Worm (Caenorhabditis elegans) whole organism, late embryonic: Measurements from ENCODE around the gene Y26G10.4.
A peak's percentile ranks its signal among the peaks of the same experiment; 100 is the strongest.

Experiments
- C38D4.7 ChIP-seq: fragments of 200-800 bp; sonication (Bioruptor generic); optimal IDR thresholded peaks from 2 replicates; lab custom pipeline; 2018; ENCODE audit warnings: mild to moderate bottlenecking, missing genetic modification characterization, moderate library complexity, missing compliant biosample characterization
- F13H6.1 ChIP-seq: sonication (generic microtip); optimal IDR thresholded peaks from 2 replicates; lab custom pipeline; 2016; ENCODE audit warnings: missing genetic modification characterization, missing compliant biosample characterization
- K09A11.1 ChIP-seq: sonication (generic microtip); optimal IDR thresholded peaks from 2 replicates; lab custom pipeline; 2017; ENCODE audit warnings: antibody characterized with exemption, mild to moderate bottlenecking, missing genetic modification characterization, missing compliant biosample characterization; ENCODE audit not compliant: insufficient read depth
- Y22D7AL.16 ChIP-seq: sonication (generic microtip); optimal IDR thresholded peaks from 2 replicates; lab custom pipeline; 2016; ENCODE audit warnings: missing genetic modification characterization, missing compliant biosample characterization
- ceh-14 ChIP-seq: sonication (generic microtip); optimal IDR thresholded peaks from 2 replicates; lab custom pipeline; 2016; ENCODE audit warnings: missing genotype, missing genetic modification characterization, missing compliant biosample characterization
- ceh-18 ChIP-seq: sonication (generic microtip); optimal IDR thresholded peaks from 2 replicates; lab custom pipeline; 2016; ENCODE audit warnings: missing genetic modification characterization, missing compliant biosample characterization
- ceh-19 ChIP-seq: fragments of 200-800 bp; sonication (Bioruptor generic); optimal IDR thresholded peaks from 2 replicates; lab custom pipeline; 2018; ENCODE audit warnings: mild to moderate bottlenecking, missing genetic modification characterization, missing compliant biosample characterization
- ceh-30 ChIP-seq: fragments of 150-350 bp; optimal IDR thresholded peaks from 2 replicates; lab custom pipeline; 2014; ENCODE audit warnings: missing biosample characterization, missing genetic modification characterization
- ceh-45 ChIP-seq: fragments of 200-800 bp; sonication (Bioruptor generic); IDR thresholded peaks from 2 replicates; pipeline ENCODE4 v1.3.6; 2022; ENCODE audit warnings: missing genetic modification reagents, missing genetic modification characterization, missing compliant biosample characterization
- ceh-48 ChIP-seq: sonication (generic microtip); optimal IDR thresholded peaks from 2 replicates; lab custom pipeline; 2016; ENCODE audit warnings: missing genetic modification characterization, inconsistent platforms, missing compliant biosample characterization
- ceh-6 ChIP-seq: fragments of 200-800 bp; sonication (Bioruptor generic); optimal IDR thresholded peaks from 2 replicates; lab custom pipeline; 2018; ENCODE audit warnings: mild to moderate bottlenecking, missing genetic modification characterization, missing compliant biosample characterization
- ceh-9 ChIP-seq: sonication (generic microtip); optimal IDR thresholded peaks from 2 replicates; lab custom pipeline; 2016; ENCODE audit warnings: mild to moderate bottlenecking, missing genetic modification characterization, inconsistent platforms, missing compliant biosample characterization
- dve-1 ChIP-seq: sonication (generic microtip); optimal IDR thresholded peaks from 2 replicates; lab custom pipeline; 2017; ENCODE audit warnings: antibody characterized with exemption, mild to moderate bottlenecking, missing genetic modification characterization, missing compliant biosample characterization
- elt-2 ChIP-seq: sonication (generic microtip); optimal IDR thresholded peaks from 2 replicates; lab custom pipeline; 2016; ENCODE audit warnings: missing genetic modification reagents, missing genetic modification characterization, missing compliant biosample characterization
- fax-1 ChIP-seq: sonication (generic microtip); optimal IDR thresholded peaks from 2 replicates; lab custom pipeline; 2016; ENCODE audit warnings: missing genotype, missing genetic modification characterization, missing compliant biosample characterization
- fkh-10 ChIP-seq: fragments of 150-350 bp; optimal IDR thresholded peaks from 2 replicates; lab custom pipeline; 2014; ENCODE audit warnings: missing biosample characterization, missing genetic modification reagents, missing genetic modification characterization
- fkh-6 ChIP-seq: sonication (generic microtip); optimal IDR thresholded peaks from 2 replicates; lab custom pipeline; 2016; ENCODE audit warnings: missing genetic modification characterization, missing compliant biosample characterization
- gmeb-2 ChIP-seq: sonication (generic microtip); optimal IDR thresholded peaks from 2 replicates; lab custom pipeline; 2016; ENCODE audit warnings: missing genetic modification characterization, inconsistent platforms, missing compliant biosample characterization
- hlh-13 ChIP-seq: fragments of 200-800 bp; sonication (Bioruptor generic); optimal IDR thresholded peaks from 2 replicates; lab custom pipeline; 2018; ENCODE audit warnings: mild to moderate bottlenecking, missing genetic modification characterization, missing compliant biosample characterization
- hlh-8 ChIP-seq: sonication (generic microtip); optimal IDR thresholded peaks from 2 replicates; lab custom pipeline; 2016; ENCODE audit warnings: missing genotype, missing genetic modification characterization, missing compliant biosample characterization
- lin-11 ChIP-seq: fragments of 200-800 bp; sonication (Bioruptor generic); optimal IDR thresholded peaks from 2 replicates; lab custom pipeline; 2018; ENCODE audit warnings: mild to moderate bottlenecking, missing genetic modification characterization, missing compliant biosample characterization
- madf-2 ChIP-seq: sonication (generic microtip); optimal IDR thresholded peaks from 2 replicates; lab custom pipeline; 2017; ENCODE audit warnings: missing genetic modification characterization, missing compliant biosample characterization
- mec-3 ChIP-seq: sonication (generic microtip); optimal IDR thresholded peaks from 2 replicates; lab custom pipeline; 2016; ENCODE audit warnings: borderline replicate concordance, missing genetic modification characterization, missing compliant biosample characterization
- odd-2 ChIP-seq: sonication (generic microtip); optimal IDR thresholded peaks from 2 replicates; lab custom pipeline; 2017; ENCODE audit warnings: antibody characterized with exemption, mild to moderate bottlenecking, missing genetic modification characterization, missing compliant biosample characterization
- pag-3 ChIP-seq: sonication (generic microtip); optimal IDR thresholded peaks from 2 replicates; lab custom pipeline; 2016; ENCODE audit warnings: missing compliant biosample characterization, missing genetic modification characterization, borderline replicate concordance
- pax-1 ChIP-seq: fragments of 150-350 bp; optimal IDR thresholded peaks from 2 replicates; lab custom pipeline; 2014; ENCODE audit warnings: missing biosample characterization, missing genetic modification characterization
- pha-4 ChIP-seq: fragments of 150-350 bp; optimal IDR thresholded peaks from 2 replicates; lab custom pipeline; 2018; ENCODE audit warnings: missing biosample characterization, missing genetic modification reagents, missing genetic modification characterization
- sox-4 ChIP-seq: sonication (generic microtip); optimal IDR thresholded peaks from 2 replicates; lab custom pipeline; 2017; ENCODE audit warnings: mild to moderate bottlenecking, missing genetic modification characterization, inconsistent platforms, missing compliant biosample characterization
- tbx-2 ChIP-seq: sonication (generic microtip); optimal IDR thresholded peaks from 2 replicates; lab custom pipeline; 2016; ENCODE audit warnings: missing genetic modification characterization, missing compliant biosample characterization
- tbx-7 ChIP-seq: sonication (generic microtip); optimal IDR thresholded peaks from 2 replicates; lab custom pipeline; 2016; ENCODE audit warnings: missing genotype, missing genetic modification characterization, missing compliant biosample characterization
- ttx-3 ChIP-seq: sonication (generic microtip); optimal IDR thresholded peaks from 2 replicates; lab custom pipeline; 2016; ENCODE audit warnings: missing genetic modification reagents, missing genetic modification characterization, missing compliant biosample characterization
- unc-3 ChIP-seq, 2 experiments: fragments of 200-800 bp in 1 of 2; sonication (Bioruptor generic) in 1 of 2; sonication (generic microtip) in 1 of 2; conservative IDR thresholded peaks in 1 of 2; optimal IDR thresholded peaks in 1 of 2; 2 replicates each; pipeline versions ENCODE4 v1.3.6 to Lab custom; 2016 to 2022; ENCODE audit warnings: missing compliant biosample characterization in 2 of 2, missing genetic modification characterization in 2 of 2, missing genetic modification reagents in 1 of 2
- unc-86 ChIP-seq: sonication (generic microtip); optimal IDR thresholded peaks from 2 replicates; lab custom pipeline; 2016; ENCODE audit warnings: missing genetic modification characterization, missing compliant biosample characterization
- ztf-16 ChIP-seq: sonication (generic microtip); optimal IDR thresholded peaks from 2 replicates; lab custom pipeline; 2017; ENCODE audit warnings: missing genetic modification characterization, missing compliant biosample characterization

Gene Y26G10.4

DNA sequence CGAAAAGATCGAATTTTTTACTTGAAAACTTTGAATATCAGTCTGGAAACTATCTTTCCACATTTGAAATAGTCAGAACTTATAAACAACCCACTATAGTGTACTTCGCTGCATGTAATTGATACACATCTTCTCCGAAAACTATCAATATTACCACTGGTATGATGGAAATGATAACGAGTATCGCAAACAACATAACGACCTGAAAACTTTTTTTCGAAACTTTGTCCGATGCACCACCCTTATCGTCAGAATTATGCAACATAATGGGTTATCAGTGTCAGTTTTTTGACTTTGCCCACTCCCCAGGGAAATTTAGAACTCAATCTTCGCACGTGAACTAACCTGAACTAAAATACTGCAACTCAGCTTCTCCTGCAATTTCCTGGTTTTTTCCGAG lies 36.7 kb downstream of the Y26G10.4 start:
- TF ChIP-seq elt-2 (peak; percentile 90), ceh-45 (GFP tag; lab: Robert Waterston, UW) (no peak)

DNA sequence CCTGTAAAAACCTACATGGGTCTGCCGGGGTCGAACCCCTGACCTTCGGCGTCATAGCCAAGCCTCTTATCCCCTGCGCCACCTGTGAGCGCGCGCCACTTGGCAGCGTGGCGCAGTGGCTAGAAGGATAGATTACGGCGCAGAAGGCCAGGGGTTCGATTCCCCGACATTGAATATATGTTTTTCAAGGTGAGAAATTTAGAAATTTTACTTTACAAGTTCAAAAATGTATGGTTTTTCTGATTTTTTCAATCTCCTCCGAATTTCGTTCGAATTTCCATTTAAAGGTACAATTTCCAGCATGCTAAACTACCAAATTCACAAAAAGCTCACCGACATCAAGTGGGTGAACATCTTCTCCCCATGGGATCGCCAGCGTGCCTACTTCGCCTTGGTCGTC lies 39.0 kb downstream of the Y26G10.4 start, which contains the start of gene dgat-2:
Gene dgat-2, plus strand, starts transcription at position 301 of the 400 bp plus-strand sequence.
- TF ChIP-seq hlh-13 (GFP tag; lab: Kevin White, UChicago) = no peak
- no peak for TF ChIP-seq pag-3 (tag; lab: Kevin White, UChicago)
- no peak for TF ChIP-seq tbx-7 (tag; lab: Kevin White, UChicago)
- no peak for TF ChIP-seq ttx-3
- TF ChIP-seq elt-2 = no peak
- no peak for TF ChIP-seq ceh-48 (tag; lab: Kevin White, UChicago)
- TF ChIP-seq hlh-8 = no peak
- no peak for TF ChIP-seq tbx-2
- TF ChIP-seq fkh-6 (tag; lab: Kevin White, UChicago) = no peak
- TF ChIP-seq F13H6.1 (tag; lab: Kevin White, UChicago) = no peak
- TF ChIP-seq K09A11.1 (tag; lab: Kevin White, UChicago) = no peak

DNA sequence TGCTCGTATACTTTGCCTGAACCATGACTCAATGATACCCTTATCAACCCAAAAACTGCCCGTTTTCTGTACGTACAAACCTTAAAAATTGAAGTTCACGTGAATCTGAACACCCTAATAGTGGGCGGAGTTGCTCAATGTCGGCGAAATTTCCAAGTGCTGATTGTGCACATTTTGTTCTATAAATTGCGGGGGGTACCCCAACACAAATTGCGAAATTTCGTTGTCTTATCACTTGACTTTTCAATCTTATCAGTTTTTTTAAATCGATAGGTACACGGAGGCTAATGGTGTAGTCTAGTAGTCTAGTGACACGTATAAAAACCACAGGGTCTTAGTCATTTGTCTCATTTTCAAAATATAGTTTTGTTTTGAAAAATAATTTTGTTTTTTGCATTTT lies 39.8 kb downstream of the Y26G10.4 start, which contains the start of gene fbxa-108:
Gene fbxa-108, minus strand, starts transcription at position 158 of the 400 bp plus-strand sequence.
- TF ChIP-seq ztf-16 (tag; lab: Kevin White, UChicago) (no peak), elt-2 (peak; percentile 92)

DNA sequence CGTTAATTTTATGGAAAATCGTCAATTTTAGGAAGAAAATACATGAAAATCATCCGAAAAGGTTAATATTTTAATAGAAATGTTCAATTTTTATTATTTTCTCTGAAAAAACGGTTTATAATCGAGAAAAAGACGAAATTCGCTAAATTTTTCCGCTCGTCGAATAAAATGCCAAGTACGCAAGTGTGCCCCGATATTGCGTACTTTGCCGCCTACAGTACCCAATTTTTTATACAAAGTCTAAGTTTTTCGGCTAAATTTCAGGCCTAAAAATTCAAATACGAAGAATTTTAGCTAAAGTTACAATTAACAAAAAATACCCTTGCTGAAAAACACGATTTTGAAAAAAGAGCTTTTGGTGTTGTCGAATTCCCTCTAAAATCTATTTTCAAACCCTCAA lies 40.2 kb downstream of the Y26G10.4 start:
- TF ChIP-seq unc-3 (GFP tag; conservative IDR thresholded peaks at IDR 0.05; lab: Robert Waterston, UW) (no peak), unc-3 (tag; optimal IDR thresholded peaks at IDR 0.05; lab: Kevin White, UChicago) (no peak), pax-1 (tag; lab: Kevin White, UChicago) (no peak)

DNA sequence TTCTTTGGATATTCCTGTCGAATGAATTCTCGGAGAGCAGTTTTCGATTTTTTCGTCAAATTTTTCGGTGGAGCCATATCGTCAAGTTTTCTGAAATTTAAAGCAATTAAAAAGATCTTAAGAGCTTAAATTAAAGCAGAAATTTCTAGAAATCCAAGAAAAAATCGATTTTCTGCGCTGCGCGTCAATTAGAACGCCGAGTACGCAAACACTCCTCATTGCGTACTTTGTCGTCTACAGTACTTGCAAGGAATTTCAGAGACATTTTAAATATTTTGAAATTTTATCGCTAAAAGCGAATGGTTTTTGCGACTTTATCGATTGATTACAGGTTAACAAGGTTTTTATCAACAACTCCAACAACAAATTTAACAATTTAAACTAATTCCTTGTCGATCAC lies 43.8 kb downstream of the Y26G10.4 start:
- TF ChIP-seq ceh-18 (no peak), ceh-14 (tag; lab: Kevin White, UChicago) (no peak), odd-2 (tag; lab: Kevin White, UChicago) (no peak), dve-1 (tag; lab: Kevin White, UChicago) (no peak), Y22D7AL.16 (tag; lab: Kevin White, UChicago) (no peak), ceh-6 (GFP tag; lab: Kevin White, UChicago) (no peak), fax-1 (tag; lab: Kevin White, UChicago) (no peak), gmeb-2 (no peak), madf-2 (tag; lab: Kevin White, UChicago) (no peak), F13H6.1 (tag; lab: Kevin White, UChicago) (no peak), ceh-9 (tag; lab: Kevin White, UChicago) (no peak)

DNA sequence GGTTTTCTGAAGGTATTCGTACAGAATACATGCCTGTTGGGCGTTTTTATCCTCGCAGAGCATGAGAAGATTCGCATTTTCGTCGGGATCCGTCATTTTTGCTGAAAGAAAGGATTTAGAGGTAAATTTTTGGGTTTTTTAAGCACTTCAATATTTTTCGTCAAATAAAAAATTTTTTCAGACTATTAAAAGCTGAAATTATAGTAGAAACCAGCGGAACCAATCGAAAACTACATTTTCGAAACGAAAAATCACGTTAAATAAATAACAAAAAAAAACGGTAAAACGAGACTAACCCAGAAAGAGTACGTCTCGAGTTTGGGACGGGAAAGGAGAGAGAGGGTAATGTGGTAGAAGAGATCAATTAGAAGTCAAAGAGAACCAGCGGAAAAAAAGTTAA lies 48.6 kb downstream of the Y26G10.4 start, which contains the start of gene fbxa-192:
Gene fbxa-192, minus strand, starts transcription at position 101 of the 400 bp plus-strand sequence.
- TF ChIP-seq unc-86 = no peak
- TF ChIP-seq pha-4 (tag; lab: Kevin White, UChicago) = no peak
- no peak for TF ChIP-seq ceh-19 (GFP tag; lab: Kevin White, UChicago)
- TF ChIP-seq hlh-13 (GFP tag; lab: Kevin White, UChicago) = no peak
- TF ChIP-seq fkh-10 = no peak
- TF ChIP-seq pag-3 (tag; lab: Kevin White, UChicago) = no peak
- no peak for TF ChIP-seq ceh-30 (tag; lab: Kevin White, UChicago)
- no peak for TF ChIP-seq sox-4 (tag; lab: Kevin White, UChicago)
- TF ChIP-seq lin-11 = no peak
- TF ChIP-seq C38D4.7 (GFP tag; lab: Kevin White, UChicago) = no peak
- no peak for TF ChIP-seq ztf-16 (tag; lab: Kevin White, UChicago)
- no peak for TF ChIP-seq mec-3 (tag; lab: Kevin White, UChicago)
